Worm (Caenorhabditis elegans) whole organism, young adult: ENCODE measurements around the gene F28B1.2.
"Not testable (repeated sequence)": the region's sequence is repeated elsewhere in the genome, so short reads cannot be mapped to it uniquely, and the experiment has no call there.

ENCODE experiments used
- F55B11.4 ChIP-seq: sonication (generic microtip); optimal IDR thresholded peaks from 2 replicates; lab custom pipeline; 2016; ENCODE audit warnings: missing compliant biosample characterization, missing genetic modification characterization, borderline replicate concordance; ENCODE audit not compliant: insufficient read depth
- F57C9.4 ChIP-seq: sonication (generic microtip); optimal IDR thresholded peaks from 2 replicates; lab custom pipeline; 2017; ENCODE audit warnings: mild to moderate bottlenecking, missing genetic modification characterization, missing compliant biosample characterization
- aptf-2 ChIP-seq: fragments of 200-800 bp; sonication (Bioruptor generic); conservative IDR thresholded peaks from 2 replicates; pipeline ENCODE4 v1.3.6; 2022; ENCODE audit warnings: missing genetic modification reagents, missing genetic modification characterization, missing compliant biosample characterization
- ccch-3 ChIP-seq: fragments of 200-800 bp; sonication (Bioruptor generic); optimal IDR thresholded peaks from 2 replicates; lab custom pipeline; 2018; ENCODE audit warnings: mild to moderate bottlenecking, missing genetic modification characterization, missing compliant biosample characterization
- nhr-90 ChIP-seq: sonication (generic microtip); optimal IDR thresholded peaks from 2 replicates; lab custom pipeline; 2016; ENCODE audit warnings: missing genotype, mild to moderate bottlenecking, missing genetic modification characterization, missing compliant biosample characterization
- ztf-26 ChIP-seq: sonication (generic microtip); optimal IDR thresholded peaks from 2 replicates; lab custom pipeline; 2017; ENCODE audit warnings: missing genetic modification characterization, missing compliant biosample characterization

ce11 chrV:17022100-17022499 is 22.5 kb upstream of the F28B1.2 start:
- not testable (repeated sequence) for TF ChIP-seq ccch-3 (GFP tag; lab: Kevin White, UChicago); F57C9.4; F55B11.4 (tag; lab: Kevin White, UChicago); ztf-26 (tag; lab: Kevin White, UChicago); aptf-2 (GFP tag; lab: Robert Waterston, UW); nhr-90 (tag; lab: Kevin White, UChicago)
